Fruit fly (Drosophila melanogaster): ENCODE data around the gene Atg4b.

The Atg4b gene

DNA sequence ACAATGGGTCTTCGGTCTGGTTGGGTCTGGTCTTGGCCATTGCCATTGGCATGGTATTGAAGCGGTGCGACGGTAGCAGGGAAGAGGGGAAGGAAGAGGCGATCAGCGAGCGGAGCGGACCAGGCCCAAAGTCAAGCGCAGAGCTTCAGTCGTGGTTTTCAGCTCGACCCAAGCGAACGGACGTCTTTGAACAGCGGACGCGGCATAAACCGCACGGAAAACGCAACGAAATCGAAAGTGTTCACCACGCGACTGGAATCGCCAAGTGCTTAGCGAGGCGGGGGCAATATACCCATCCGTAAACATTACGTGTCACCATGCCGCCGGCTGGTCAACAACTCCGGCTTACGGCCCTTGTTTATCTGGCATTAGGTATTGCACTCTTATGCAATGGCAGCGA is 40.4 kb downstream of the Atg4b start, which contains the start of gene CG14866 (continued):
- TF ChIP-seq Nf-YA (GFP tag; IDR thresholded peaks at IDR 0.05) (0 out of 2 replicates have a peak, but pooled peaks have one; percentile 7), vvl (GFP tag; IDR thresholded peaks at IDR 0.05) (0 out of 2 replicates have a peak, but pooled peaks have one; percentile 13), CG32532 (GFP tag; IDR thresholded peaks at IDR 0.05) (0 out of 2 replicates have a peak, but pooled peaks have one; percentile 12), ci (GFP tag; IDR thresholded peaks at IDR 0.05) (0 out of 3 replicates have a peak, but pooled peaks have one; percentile 15), Dad (GFP tag; optimal IDR thresholded peaks at IDR 0.05) (no peak), Pdp1 (GFP tag; optimal IDR thresholded peaks at IDR 0.05) (peak in 1 of 2 experiments; percentile 15), HLH4C (GFP tag; IDR thresholded peaks at IDR 0.05; ENCODE audit: partially characterized antibody) (0 out of 3 replicates have a peak, but pooled peaks have one; percentile 29), CG11247 (GFP tag; IDR thresholded peaks at IDR 0.05) (no peak), crol (GFP tag; IDR thresholded peaks at IDR 0.05) (peak; percentile 41; the same call in 1 of the 2 replicates), Drgx (GFP tag; IDR thresholded peaks at IDR 0.05) (0 out of 2 replicates have a peak, but pooled peaks have one; percentile 2), CG10543 (GFP tag; optimal IDR thresholded peaks at IDR 0.05) (peak; percentile 14), fd3F (GFP tag; optimal IDR thresholded peaks at IDR 0.05) (no peak), Fer1 (GFP tag; optimal IDR thresholded peaks at IDR 0.05) (no peak)

DNA sequence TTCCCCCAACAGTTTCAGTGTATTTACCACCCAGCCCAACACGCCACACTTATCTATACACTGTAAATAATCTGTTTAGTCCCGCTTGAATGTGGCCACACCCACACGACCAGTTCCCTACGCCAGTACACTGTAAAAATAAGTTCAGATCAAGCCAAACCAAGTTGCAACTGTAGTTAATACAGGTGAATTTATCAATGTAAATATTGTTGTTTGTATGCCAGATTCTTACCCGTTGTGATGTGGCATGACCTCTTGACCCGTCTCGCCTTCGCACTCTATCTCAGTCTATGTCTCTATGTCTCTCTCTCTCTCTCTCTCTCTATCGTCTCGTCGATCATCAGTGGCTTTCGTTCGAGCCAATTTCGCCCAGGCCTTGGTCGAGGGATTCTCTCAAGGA is 42.9 kb downstream of the Atg4b start:
- TF ChIP-seq zf30C (GFP tag; optimal IDR thresholded peaks at IDR 0.05), result peak; percentile 28
- TF ChIP-seq Scr (GFP tag; IDR thresholded peaks at IDR 0.05; ENCODE audit: partially characterized antibody), result no peak
- no peak for TF ChIP-seq CG7357 (GFP tag; IDR thresholded peaks at IDR 0.05)
- no peak for TF ChIP-seq Nf-YC (tag; optimal IDR thresholded peaks at IDR 0.05)
- peak; percentile 66 for TF ChIP-seq Ets65A (GFP tag)
- no peak for TF ChIP-seq CG17568 (GFP tag; optimal IDR thresholded peaks at IDR 0.05)
- TF ChIP-seq Med (GFP tag), result peak; percentile 22
- peak in 1 of 2 experiments; percentile 96 for TF ChIP-seq Hr78 (GFP tag; optimal IDR thresholded peaks at IDR 0.05)
- TF ChIP-seq vvl (GFP tag; IDR thresholded peaks at IDR 0.05), result no peak
- no peak for TF ChIP-seq Dp (GFP tag; optimal IDR thresholded peaks at IDR 0.05)
- peak; percentile 22 for TF ChIP-seq CG1832 (GFP tag; optimal IDR thresholded peaks at IDR 0.05)

DNA sequence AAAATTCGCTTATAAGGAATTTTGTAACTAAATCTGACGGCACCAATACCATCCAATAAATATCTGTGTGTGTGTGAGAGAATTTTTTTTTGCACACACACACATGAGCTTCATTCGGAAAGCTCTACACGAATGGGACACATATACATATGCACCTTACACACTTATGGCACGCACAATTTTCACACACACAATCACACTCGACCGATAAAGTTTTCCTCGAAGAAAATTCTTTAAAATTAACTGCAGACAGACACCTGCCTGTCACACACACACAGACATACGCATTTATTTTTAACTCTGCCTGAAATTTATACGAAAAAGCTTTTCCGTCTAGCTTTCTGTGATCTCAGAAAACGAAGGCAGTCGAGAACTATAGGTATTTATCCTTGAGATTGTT is 46.0 kb downstream of the Atg4b start:
- 0 out of 2 replicates have a peak, but pooled peaks have one; percentile 8 for TF ChIP-seq vvl (GFP tag; IDR thresholded peaks at IDR 0.05)
- peak; percentile 23 for TF ChIP-seq sens (GFP tag)
- peak in 1 of 2 experiments; percentile 17 for TF ChIP-seq dpn (GFP tag; optimal IDR thresholded peaks at IDR 0.05)
- TF ChIP-seq CG9876 (GFP tag; optimal IDR thresholded peaks at IDR 0.05), result no peak
- no peak for TF ChIP-seq kay (GFP tag; optimal IDR thresholded peaks at IDR 0.05)
- peak; percentile 36 for TF ChIP-seq sd (tag; optimal IDR thresholded peaks at IDR 0.05)
- TF ChIP-seq Tbp (GFP tag; optimal IDR thresholded peaks at IDR 0.05), result no peak
- TF ChIP-seq MTF-1 (GFP tag; optimal IDR thresholded peaks at IDR 0.05; ENCODE audit: borderline replicate concordance), result no peak
- TF ChIP-seq cg (GFP tag; optimal IDR thresholded peaks at IDR 0.05), result peak; percentile 63
- no peak for TF ChIP-seq Dfd (GFP tag; optimal IDR thresholded peaks at IDR 0.05)
- TF ChIP-seq ci (GFP tag; IDR thresholded peaks at IDR 0.05), result 0 out of 3 replicates have a peak, but pooled peaks have one; percentile 6
- TF ChIP-seq CG13775 (GFP tag; optimal IDR thresholded peaks at IDR 0.05), result no peak
- TF ChIP-seq zfh2 (GFP tag; optimal IDR thresholded peaks at IDR 0.05), result no peak
- TF ChIP-seq Dbx (GFP tag; IDR thresholded peaks at IDR 0.05), result no peak
- peak; percentile 76 for TF ChIP-seq kah (GFP tag; optimal IDR thresholded peaks at IDR 0.05)
- TF ChIP-seq her (GFP tag; optimal IDR thresholded peaks at IDR 0.05), result no peak
- TF ChIP-seq CG10366 (GFP tag; IDR thresholded peaks at IDR 0.05), result no peak
